Worm (Caenorhabditis elegans) whole organism, L4 larva: ENCODE data around the gene Y57G11C.52.

Experiments used
- F26F4.8 ChIP-seq: fragments of 200-800 bp; sonication (Bioruptor generic); conservative IDR thresholded peaks from 2 replicates; pipeline ENCODE4 v1.3.6; 2022; ENCODE audit warnings: missing genetic modification characterization, missing compliant biosample characterization
- fos-1 ChIP-seq: fragments of 150-350 bp; optimal IDR thresholded peaks from 2 replicates; lab custom pipeline; 2014; ENCODE audit warnings: missing biosample characterization, missing genetic modification characterization
- lim-7 ChIP-seq: fragments of 200-800 bp; sonication (Bioruptor generic); IDR thresholded peaks from 2 replicates; pipeline ENCODE4 v1.3.6; 2022; ENCODE audit warnings: missing genetic modification characterization, missing compliant biosample characterization
- pqm-1 ChIP-seq: sonication (generic microtip); optimal IDR thresholded peaks from 2 replicates; lab custom pipeline; 2017; ENCODE audit warnings: missing biosample characterization, missing genetic modification characterization
- unc-62 ChIP-seq, 3 experiments: fragments of 150-350 bp in 1 of 3; sonication (generic microtip); optimal IDR thresholded peaks in 2 of 3; peaks in 1 of 3; 1 replicate in 1 of 3; 2 replicates in 2 of 3; lab custom pipeline; 2014 to 2017; ENCODE audit warnings: missing biosample characterization in 3 of 3, missing genetic modification characterization in 3 of 3, missing genetic modification reagents in 3 of 3, missing genotype in 1 of 3
- zag-1 ChIP-seq: fragments of 150-350 bp; optimal IDR thresholded peaks from 2 replicates; lab custom pipeline; 2014; ENCODE audit warnings: missing biosample characterization, missing genetic modification characterization

The Y57G11C.52 gene

DNA sequence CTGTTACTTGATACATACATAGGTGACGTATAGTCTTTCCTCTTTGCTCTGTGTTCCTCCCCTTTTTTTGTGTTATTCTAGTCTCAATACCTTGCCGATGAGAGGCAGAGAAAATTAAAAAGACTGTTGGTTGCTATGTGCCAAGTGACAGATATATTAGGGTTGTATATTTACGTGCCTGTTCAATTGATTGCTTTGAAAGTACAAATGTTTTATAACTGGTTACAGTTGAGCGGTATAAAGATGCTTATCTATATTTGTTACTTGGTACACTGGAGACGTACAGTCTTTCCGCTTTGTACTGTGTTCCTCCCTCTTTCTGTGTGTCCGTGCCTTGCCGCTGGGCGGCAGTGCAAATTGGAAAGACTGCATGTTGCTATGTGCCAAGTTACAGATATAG is 49.4 kb downstream of the Y57G11C.52 start:
- no peak for TF ChIP-seq fos-1 (tag; lab: Kevin White, UChicago)
- no peak for TF ChIP-seq zag-1 (tag; lab: Kevin White, UChicago)
- no peak for TF ChIP-seq pqm-1 (tag; lab: Kevin White, UChicago)
- TF ChIP-seq lim-7 (GFP tag; lab: Robert Waterston, UW) = no peak
- no peak for TF ChIP-seq unc-62 (GFP tag; optimal IDR thresholded peaks at IDR 0.05 in 1 of 2; lab: Kevin White, UChicago)
- no peak for TF ChIP-seq unc-62 (tag; optimal IDR thresholded peaks at IDR 0.05; lab: Kevin White, UChicago)
- no peak for TF ChIP-seq F26F4.8 (GFP tag; lab: Robert Waterston, UW)
